Worm (Caenorhabditis elegans): ENCODE results near the gene pcf-11.

- TF ChIP-seq zag-1 (tag; optimal IDR thresholded peaks at IDR 0.05) (no peak), egl-27 (tag; optimal IDR thresholded peaks at IDR 0.05) (no peak), R02D3.7 (tag; optimal IDR thresholded peaks at IDR 0.05) (no peak), lin-39 (tag; optimal IDR thresholded peaks at IDR 0.05) (no peak), daf-12 (tag; optimal IDR thresholded peaks at IDR 0.05) (no peak), pha-4 (GFP tag; IDR thresholded peaks at IDR 0.05) (no peak), pha-4 (tag; optimal IDR thresholded peaks at IDR 0.05) (no peak), mes-2 (tag; optimal IDR thresholded peaks at IDR 0.05; ENCODE audit: poor library complexity, severe bottlenecking) (no peak), unc-130 (GFP tag; optimal IDR thresholded peaks at IDR 0.05) (no peak)
These were observed 2.5 kb downstream of the pcf-11 start for ce11 chrIII:5027219-5027618.

Measured in whole organism, L4 larva.